Fruit fly (Drosophila melanogaster): ENCODE measurements around the gene CG34251.

The CG34251 gene

dm6 chr3L:17663647-17664046 is 7.8 kb upstream of the CG34251 start:
- TF ChIP-seq Crg-1 (GFP tag; optimal IDR thresholded peaks at IDR 0.05) (no peak), CG11617 (GFP tag; optimal IDR thresholded peaks at IDR 0.05) (no peak), Mnt (GFP tag; optimal IDR thresholded peaks at IDR 0.05) (no peak), bab1 (GFP tag; optimal IDR thresholded peaks at IDR 0.05) (no peak), toe (GFP tag; optimal IDR thresholded peaks at IDR 0.05) (no peak), tj (GFP tag; optimal IDR thresholded peaks at IDR 0.05) (no peak), kay (GFP tag; ENCODE audit: borderline replicate concordance) (no peak), ovo (GFP tag; optimal IDR thresholded peaks at IDR 0.05) (no peak), Clk (GFP tag; optimal IDR thresholded peaks at IDR 0.05) (no peak), CG7101 (tag; optimal IDR thresholded peaks at IDR 0.05) (no peak), CG5204 (GFP tag; optimal IDR thresholded peaks at IDR 0.05) (no peak), CG7045 (GFP tag; optimal IDR thresholded peaks at IDR 0.05) (no peak), CG12768 (GFP tag; optimal IDR thresholded peaks at IDR 0.05) (no peak), CG33017 (tag; optimal IDR thresholded peaks at IDR 0.05) (no peak)

dm6 chr3L:17665084-17665576 is 6.3 kb upstream of the CG34251 start:
- TF ChIP-seq CG7101 (tag; optimal IDR thresholded peaks at IDR 0.05) (peak; percentile 5), CG5204 (GFP tag; optimal IDR thresholded peaks at IDR 0.05) (peak; percentile 6), pad (GFP tag; optimal IDR thresholded peaks at IDR 0.05) (peak; percentile 25), Hr96 (GFP tag; optimal IDR thresholded peaks at IDR 0.05) (peak; percentile 12), CG12768 (GFP tag; optimal IDR thresholded peaks at IDR 0.05) (peak; percentile 79), tj (GFP tag; optimal IDR thresholded peaks at IDR 0.05) (peak; percentile 53), Clk (GFP tag; optimal IDR thresholded peaks at IDR 0.05) (no peak), kay (GFP tag; ENCODE audit: borderline replicate concordance) (peak; percentile 52), Mnt (GFP tag; optimal IDR thresholded peaks at IDR 0.05) (peak; percentile 66), CG33017 (tag; optimal IDR thresholded peaks at IDR 0.05) (no peak), Crg-1 (GFP tag; optimal IDR thresholded peaks at IDR 0.05) (peak; percentile 32), CG7045 (GFP tag; optimal IDR thresholded peaks at IDR 0.05) (peak; percentile 24), CG11617 (GFP tag; optimal IDR thresholded peaks at IDR 0.05) (peak; percentile 5), ovo (GFP tag; optimal IDR thresholded peaks at IDR 0.05) (peak; percentile 55), cic (GFP tag; optimal IDR thresholded peaks at IDR 0.05) (peak; percentile 96), bab1 (GFP tag; optimal IDR thresholded peaks at IDR 0.05) (no peak), cnc (optimal IDR thresholded peaks at IDR 0.05) (no peak), CG14711 (tag; optimal IDR thresholded peaks at IDR 0.05) (peak; percentile 6)

DNA sequence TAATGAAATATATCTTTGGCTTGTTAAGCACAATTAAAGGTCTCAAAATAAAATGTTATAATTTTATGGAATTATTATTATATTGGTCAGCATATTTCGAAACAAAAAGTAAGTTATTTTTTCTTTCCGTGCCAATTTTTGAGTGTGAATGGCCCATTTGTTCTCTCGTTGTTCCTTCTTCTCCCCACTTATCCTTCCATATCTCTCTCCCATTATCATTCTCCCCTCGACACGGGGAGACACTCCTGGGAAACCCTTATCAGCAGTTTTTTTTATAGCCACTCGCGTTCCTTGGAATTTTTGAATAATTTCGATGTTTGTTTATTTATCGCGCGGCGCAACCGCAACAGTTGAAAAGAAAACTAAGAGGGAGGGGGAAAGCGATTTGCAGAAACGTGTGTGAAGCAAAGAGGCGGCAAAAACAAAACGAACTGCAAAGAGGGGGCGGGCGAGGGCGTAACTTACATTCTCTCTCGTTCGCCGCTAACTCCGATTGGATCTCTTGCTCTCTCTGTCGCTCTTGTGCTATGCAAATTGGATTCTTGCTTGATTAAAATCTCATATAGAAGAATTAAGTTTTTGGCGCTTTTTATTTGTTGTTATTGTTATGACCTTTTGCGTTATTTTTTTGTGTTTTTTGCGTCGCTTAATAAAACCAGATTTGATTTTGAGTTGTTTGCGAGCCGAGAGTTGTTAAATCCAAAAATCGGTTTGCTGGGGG is 3.6 kb upstream of the CG34251 start:
- TF ChIP-seq pad (GFP tag; optimal IDR thresholded peaks at IDR 0.05) = peak; percentile 68
- peak; percentile 82 for TF ChIP-seq kay (GFP tag; ENCODE audit: borderline replicate concordance)
- TF ChIP-seq bab1 (GFP tag; optimal IDR thresholded peaks at IDR 0.05) = no peak
- no peak for TF ChIP-seq cic (GFP tag; optimal IDR thresholded peaks at IDR 0.05)

dm6 chr3L:17668386-17668944 is 3.0 kb upstream of the CG34251 start:
- TF ChIP-seq CG7101 (tag; optimal IDR thresholded peaks at IDR 0.05) (no peak), Mnt (GFP tag; optimal IDR thresholded peaks at IDR 0.05) (no peak), toe (GFP tag; optimal IDR thresholded peaks at IDR 0.05) (no peak), cic (GFP tag; optimal IDR thresholded peaks at IDR 0.05) (no peak), tj (GFP tag; optimal IDR thresholded peaks at IDR 0.05) (peak; percentile 83), CG12768 (GFP tag; optimal IDR thresholded peaks at IDR 0.05) (peak; percentile 4), ovo (GFP tag; optimal IDR thresholded peaks at IDR 0.05) (peak; percentile 14), CG1620 (GFP tag; optimal IDR thresholded peaks at IDR 0.05) (no peak), pad (GFP tag; optimal IDR thresholded peaks at IDR 0.05) (no peak)

dm6 chr3L:17668945-17669779 is 2.3 kb upstream of the CG34251 start, which contains the start of gene Crtc:
TSS of gene Crtc (minus strand) at chr3L:17669234.
- TF ChIP-seq toe (GFP tag; optimal IDR thresholded peaks at IDR 0.05) = peak; percentile 45
- peak; percentile 76 for TF ChIP-seq CG14711 (tag; optimal IDR thresholded peaks at IDR 0.05)
- no peak for TF ChIP-seq CG11617 (GFP tag; optimal IDR thresholded peaks at IDR 0.05)
- TF ChIP-seq Crg-1 (GFP tag; optimal IDR thresholded peaks at IDR 0.05) = no peak
- TF ChIP-seq bab1 (GFP tag; optimal IDR thresholded peaks at IDR 0.05) = peak; percentile 60
- peak; percentile 18 for TF ChIP-seq Hr96 (GFP tag; optimal IDR thresholded peaks at IDR 0.05)
- TF ChIP-seq ovo (GFP tag; optimal IDR thresholded peaks at IDR 0.05) = peak; percentile 24
- no peak for TF ChIP-seq pad (GFP tag; optimal IDR thresholded peaks at IDR 0.05)
- peak; percentile 11 for TF ChIP-seq Mnt (GFP tag; optimal IDR thresholded peaks at IDR 0.05)
- TF ChIP-seq CG7101 (tag; optimal IDR thresholded peaks at IDR 0.05) = peak; percentile 35
- TF ChIP-seq Clk (GFP tag; optimal IDR thresholded peaks at IDR 0.05) = peak; percentile 25
- TF ChIP-seq CG12768 (GFP tag; optimal IDR thresholded peaks at IDR 0.05) = peak; percentile 2
- peak; percentile 20 for TF ChIP-seq CG1620 (GFP tag; optimal IDR thresholded peaks at IDR 0.05)
- no peak for TF ChIP-seq CG5204 (GFP tag; optimal IDR thresholded peaks at IDR 0.05)
